Fruit fly (Drosophila melanogaster) whole organism, embryonic: ENCODE measurements around the gene Hexim.

Source experiments
- Asciz ChIP-seq: fragments of 200-800 bp; sonication (Bioruptor generic); optimal IDR thresholded peaks from 2 replicates; lab custom pipeline; 2017; ENCODE audit warnings: missing biosample characterization, mild to moderate bottlenecking, missing genetic modification characterization, missing genetic modification reagents
- Atf6 ChIP-seq: fragments of 200-800 bp; sonication (Bioruptor generic); IDR thresholded peaks from 2 replicates; pipeline ENCODE4 v1.3.6; 2022; ENCODE audit warnings: missing biosample characterization, missing genetic modification characterization
- Awh ChIP-seq: fragments of 200-800 bp; sonication (Bioruptor generic); IDR thresholded peaks from 2 replicates; pipeline ENCODE4, ENCODE4 v1.3.6; 2022; ENCODE audit warnings: missing biosample characterization, missing genetic modification characterization
- Bteb2 ChIP-seq: fragments of 200-800 bp; sonication (Bioruptor generic); optimal IDR thresholded peaks from 2 replicates; lab custom pipeline; 2016; ENCODE audit warnings: missing biosample characterization, missing genetic modification characterization
- CG10209 ChIP-seq: fragments of 200-800 bp; sonication (Bioruptor generic); optimal IDR thresholded peaks from 3 replicates; lab custom pipeline; 2017; ENCODE audit warnings: missing biosample characterization, mild to moderate bottlenecking, missing genetic modification characterization, missing genetic modification reagents
- CG10431 ChIP-seq: fragments of 200-800 bp; sonication (Bioruptor generic); optimal IDR thresholded peaks from 3 replicates; lab custom pipeline; 2018; ENCODE audit warnings: missing biosample characterization, mild to moderate bottlenecking, missing genetic modification characterization
- CG12071 ChIP-seq: fragments of 200-800 bp; sonication (Bioruptor generic); optimal IDR thresholded peaks from 3 replicates; lab custom pipeline; 2018; ENCODE audit warnings: missing biosample characterization, mild to moderate bottlenecking, missing genetic modification characterization
- CG15601 ChIP-seq: fragments of 200-800 bp; sonication (Bioruptor generic); optimal IDR thresholded peaks from 3 replicates; lab custom pipeline; 2019; ENCODE audit warnings: missing biosample characterization, mild to moderate bottlenecking, missing genetic modification characterization, moderate library complexity
- CG1602 ChIP-seq: fragments of 200-800 bp; sonication (Bioruptor generic); optimal IDR thresholded peaks from 3 replicates; lab custom pipeline; 2016; ENCODE audit warnings: missing biosample characterization, missing genetic modification characterization
- CG17912 ChIP-seq: fragments of 200-800 bp; sonication (Bioruptor generic); optimal IDR thresholded peaks from 2 replicates; lab custom pipeline; 2018; ENCODE audit warnings: missing biosample characterization, mild to moderate bottlenecking, missing genetic modification characterization
- CG18476 ChIP-seq: fragments of 200-800 bp; sonication (Bioruptor generic); optimal IDR thresholded peaks from 2 replicates; lab custom pipeline; 2016; ENCODE audit warnings: missing biosample characterization, mild to moderate bottlenecking, missing genetic modification characterization
- CG3163 ChIP-seq: fragments of 200-800 bp; sonication (Bioruptor generic); optimal IDR thresholded peaks from 3 replicates; lab custom pipeline; 2016; ENCODE audit warnings: missing biosample characterization, missing genetic modification characterization
- CG32772 ChIP-seq: fragments of 200-800 bp; sonication (Bioruptor generic); IDR thresholded peaks from 2 replicates; pipeline ENCODE4 v1.3.6; 2022; ENCODE audit warnings: missing biosample characterization, missing genetic modification characterization
- CG6175 ChIP-seq: fragments of 200-800 bp; sonication (Bioruptor generic); IDR thresholded peaks from 3 replicates; pipeline ENCODE4 v1.3.6; 2022; ENCODE audit warnings: missing biosample characterization, missing genetic modification characterization
- CG7271 ChIP-seq: fragments of 200-800 bp; sonication (Bioruptor generic); optimal IDR thresholded peaks from 2 replicates; lab custom pipeline; 2018; ENCODE audit warnings: missing biosample characterization, mild to moderate bottlenecking, missing genetic modification characterization, moderate library complexity
- CG7963 ChIP-seq: fragments of 200-800 bp; sonication (Bioruptor generic); IDR thresholded peaks from 3 replicates; pipeline ENCODE4 v1.3.6; 2022; ENCODE audit warnings: missing biosample characterization, missing genetic modification characterization; ENCODE audit not compliant: partially characterized antibody
- CG8388 ChIP-seq: fragments of 200-800 bp; sonication (Bioruptor generic); optimal IDR thresholded peaks from 2 replicates; lab custom pipeline; 2019; ENCODE audit warnings: missing biosample characterization, mild to moderate bottlenecking, missing genetic modification characterization, moderate library complexity
- D ChIP-seq, 2 experiments: fragments of 200-800 bp in 1 of 2; fragments of >200 bp in 1 of 2; sonication (Bioruptor generic) in 1 of 2; optimal IDR thresholded peaks; 2 replicates in 1 of 2; 3 replicates in 1 of 2; lab custom pipeline; 2017; ENCODE audit warnings: mild to moderate bottlenecking in 1 of 2, missing biosample characterization in 1 of 2, missing genetic modification characterization in 1 of 2, missing genetic modification reagents in 1 of 2
- Dad ChIP-seq: fragments of 200-800 bp; sonication (Bioruptor generic); optimal IDR thresholded peaks from 3 replicates; lab custom pipeline; 2016; ENCODE audit warnings: missing biosample characterization, missing genetic modification characterization
- Dbx ChIP-seq: fragments of 200-800 bp; sonication (Bioruptor generic); IDR thresholded peaks from 3 replicates; pipeline ENCODE4 v1.3.6; 2022; ENCODE audit warnings: missing biosample characterization, missing genetic modification characterization
- Dref ChIP-seq: fragments of 200-800 bp; sonication (Bioruptor generic); IDR thresholded peaks from 2 replicates; pipeline ENCODE4 v1.3.6; 2022; ENCODE audit warnings: missing biosample characterization, missing genetic modification characterization
- ERR ChIP-seq: fragments of 200-800 bp; sonication (Bioruptor generic); optimal IDR thresholded peaks from 2 replicates; lab custom pipeline; 2016; ENCODE audit warnings: missing biosample characterization, missing genetic modification characterization
- Eip74EF ChIP-seq, 2 experiments: fragments of 200-800 bp in 1 of 2; fragments of >200 bp in 1 of 2; sonication (Bioruptor generic) in 1 of 2; optimal IDR thresholded peaks; 2 replicates each; lab custom pipeline; 2017 to 2019; ENCODE audit warnings: missing biosample characterization in 2 of 2, missing genetic modification characterization in 2 of 2, mild to moderate bottlenecking in 1 of 2, moderate library complexity in 1 of 2
- Ets97D ChIP-seq: fragments of 200-800 bp; sonication (Bioruptor generic); optimal IDR thresholded peaks from 3 replicates; lab custom pipeline; 2016; ENCODE audit warnings: missing biosample characterization, missing genetic modification characterization
- Gsc ChIP-seq: fragments of 200-800 bp; sonication (Bioruptor generic); IDR thresholded peaks from 2 replicates; pipeline ENCODE4 v1.3.6; 2022; ENCODE audit warnings: missing biosample characterization, missing genetic modification characterization
- Kr ChIP-seq: fragments of 200-800 bp; sonication (Bioruptor generic); optimal IDR thresholded peaks from 2 replicates; lab custom pipeline; 2017; ENCODE audit warnings: missing biosample characterization, mild to moderate bottlenecking, missing genetic modification characterization
- Med ChIP-seq: fragments of 200-800 bp; sonication (Bioruptor generic); peaks from one replicate; lab custom pipeline; 2016; ENCODE audit warnings: missing biosample characterization, missing genetic modification characterization, mild to moderate bottlenecking, inconsistent platforms, moderate library complexity
- Mes4 ChIP-seq: fragments of 200-800 bp; sonication (Bioruptor generic); optimal IDR thresholded peaks from 2 replicates; lab custom pipeline; 2016; ENCODE audit warnings: missing biosample characterization, missing genetic modification characterization
- Optix ChIP-seq: fragments of 200-800 bp; sonication (Bioruptor generic); IDR thresholded peaks from 3 replicates; pipeline ENCODE4 v1.3.6; 2022; ENCODE audit warnings: missing biosample characterization, missing genetic modification characterization
- bab2 ChIP-seq: fragments of 200-800 bp; sonication (Bioruptor generic); optimal IDR thresholded peaks from 2 replicates; lab custom pipeline; 2016; ENCODE audit warnings: missing biosample characterization, missing genetic modification characterization
- cad ChIP-seq: fragments of >200 bp; optimal IDR thresholded peaks from 2 replicates; lab custom pipeline; 2017; ENCODE audit warnings: missing biosample characterization, missing genetic modification characterization
- cg ChIP-seq: fragments of 200-800 bp; sonication (Bioruptor generic); optimal IDR thresholded peaks from 3 replicates; lab custom pipeline; 2019; ENCODE audit warnings: missing biosample characterization, mild to moderate bottlenecking, missing genetic modification characterization, moderate library complexity
- chinmo ChIP-seq: fragments of 200-800 bp; sonication (Bioruptor generic); IDR thresholded peaks from 4 replicates; pipeline ENCODE4 v1.3.6; 2022; ENCODE audit warnings: missing biosample characterization, missing genetic modification characterization; ENCODE audit not compliant: partially characterized antibody
- chn ChIP-seq: fragments of 200-800 bp; sonication (Bioruptor generic); optimal IDR thresholded peaks from 2 replicates; lab custom pipeline; 2016; ENCODE audit warnings: missing biosample characterization, missing genetic modification characterization
- dm ChIP-seq: fragments of 200-800 bp; sonication (Bioruptor generic); optimal IDR thresholded peaks from 3 replicates; lab custom pipeline; 2016; ENCODE audit warnings: missing biosample characterization, missing genetic modification characterization
- ems ChIP-seq: fragments of 200-800 bp; sonication (Bioruptor generic); optimal IDR thresholded peaks from 3 replicates; lab custom pipeline; 2016; ENCODE audit warnings: missing biosample characterization, missing genetic modification characterization
- gce ChIP-seq: fragments of 200-800 bp; sonication (Bioruptor generic); IDR thresholded peaks from 3 replicates; pipeline ENCODE4 v1.3.6; 2022; ENCODE audit warnings: missing biosample characterization, missing genetic modification characterization
- gfzf ChIP-seq: fragments of 200-800 bp; sonication (Bioruptor generic); optimal IDR thresholded peaks from 2 replicates; lab custom pipeline; 2016; ENCODE audit warnings: missing biosample characterization, mild to moderate bottlenecking, missing genetic modification characterization, moderate library complexity
- gro ChIP-seq: fragments of 200-800 bp; sonication (Bioruptor generic); optimal IDR thresholded peaks from 2 replicates; lab custom pipeline; 2016; ENCODE audit warnings: missing biosample characterization, missing genetic modification characterization
- gsb-n ChIP-seq: fragments of 200-800 bp; sonication (Bioruptor generic); optimal IDR thresholded peaks from 3 replicates; lab custom pipeline; 2018; ENCODE audit warnings: missing biosample characterization, mild to moderate bottlenecking, missing genetic modification characterization
- hbn ChIP-seq: fragments of 200-800 bp; sonication (Bioruptor generic); IDR thresholded peaks from 2 replicates; pipeline ENCODE4 v1.3.6; 2022; ENCODE audit warnings: missing biosample characterization, missing genetic modification characterization; ENCODE audit not compliant: partially characterized antibody
- kah ChIP-seq: fragments of 200-800 bp; sonication (Bioruptor generic); optimal IDR thresholded peaks from 2 replicates; lab custom pipeline; 2018; ENCODE audit warnings: missing biosample characterization, mild to moderate bottlenecking, missing genetic modification characterization
- lab ChIP-seq: fragments of 200-800 bp; sonication (Bioruptor generic); optimal IDR thresholded peaks from 3 replicates; lab custom pipeline; 2017; ENCODE audit warnings: missing biosample characterization, missing genetic modification characterization, mild to moderate bottlenecking, moderate library complexity, missing genetic modification reagents
- maf-S ChIP-seq: fragments of 200-800 bp; sonication (Bioruptor generic); optimal IDR thresholded peaks from 2 replicates; lab custom pipeline; 2016; ENCODE audit warnings: missing biosample characterization, missing genetic modification characterization
- nmo ChIP-seq: fragments of 200-800 bp; sonication (Bioruptor generic); optimal IDR thresholded peaks from 2 replicates; lab custom pipeline; 2018; ENCODE audit warnings: missing biosample characterization, mild to moderate bottlenecking, missing genetic modification characterization, moderate library complexity
- schlank ChIP-seq: fragments of 200-800 bp; sonication (Bioruptor generic); optimal IDR thresholded peaks from 2 replicates; lab custom pipeline; 2018; ENCODE audit warnings: missing biosample characterization, mild to moderate bottlenecking, missing genetic modification characterization
- trem ChIP-seq: fragments of 200-800 bp; optimal IDR thresholded peaks from 3 replicates; lab custom pipeline; 2019; ENCODE audit warnings: missing biosample characterization, mild to moderate bottlenecking, missing genetic modification characterization, moderate library complexity
- ttk ChIP-seq: fragments of 200-800 bp; sonication (Bioruptor generic); IDR thresholded peaks from 2 replicates; pipeline ENCODE4 v2.1.2; 2022; ENCODE audit warnings: missing biosample characterization, missing genetic modification characterization
- zen ChIP-seq: fragments of 200-800 bp; sonication (Bioruptor generic); optimal IDR thresholded peaks from 3 replicates; lab custom pipeline; 2018; ENCODE audit warnings: missing biosample characterization, mild to moderate bottlenecking, missing genetic modification characterization, moderate library complexity

Hexim gene

DNA sequence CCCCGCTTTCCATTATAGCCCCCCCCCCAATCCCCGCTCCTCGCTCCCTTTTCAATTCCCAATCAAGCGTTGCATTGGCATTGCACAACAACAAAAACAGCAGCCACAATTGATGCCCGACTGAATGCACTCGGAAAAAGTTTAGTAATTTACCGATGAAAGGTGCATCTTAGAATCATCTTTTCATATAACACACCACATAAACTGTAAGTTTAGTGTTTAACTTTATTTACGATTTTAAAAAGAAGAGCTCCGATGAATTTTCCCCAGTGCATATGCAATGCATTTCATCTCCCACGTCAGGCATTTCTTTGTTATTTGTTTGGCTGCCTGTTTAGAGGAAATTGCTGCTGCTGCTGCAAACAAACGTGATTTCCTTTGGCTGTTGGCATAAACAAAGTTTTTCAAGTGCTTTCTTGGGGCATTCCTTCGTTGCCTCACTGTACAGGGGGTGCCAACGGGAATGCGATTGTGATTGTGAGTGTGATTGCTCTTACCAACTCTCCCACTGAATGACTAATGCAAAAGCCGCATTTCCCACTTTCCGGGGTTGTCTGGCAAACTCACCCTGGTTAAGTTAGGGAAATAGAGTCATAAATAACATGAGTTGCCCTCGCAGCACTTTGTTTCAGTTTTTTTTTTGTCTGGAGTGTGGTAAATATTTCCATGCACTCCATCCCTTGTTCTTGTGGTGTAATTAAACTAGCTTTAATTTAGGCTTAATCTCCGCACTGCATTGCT is 33.2 kb downstream of the Hexim start (continued):
- TF ChIP-seq chinmo (no peak), CG32772 (GFP tag; lab: Robert Waterston, UW) (peak; percentile 55; the same call in 1 of the 2 replicates), gce (peak; percentile 64; the same call in 2 of the 3 replicates), Dref (GFP tag; lab: Robert Waterston, UW) (no peak), CG15601 (peak; percentile 83), Bteb2 (GFP tag; lab: Kevin White, UChicago) (no peak), Eip74EF (GFP tag; optimal IDR thresholded peaks at IDR 0.05; lab: Kevin White, UChicago) (peak in 1 of 2 experiments; percentile 62), gfzf (GFP tag; lab: Kevin White, UChicago) (no peak), D (optimal IDR thresholded peaks at IDR 0.05; lab: Kevin White, UChicago) (no peak), D (GFP tag; optimal IDR thresholded peaks at IDR 0.05; lab: Kevin White, UChicago) (peak; percentile 80), cad (GFP tag; lab: Kevin White, UChicago) (no peak), Dad (no peak), nmo (peak; percentile 82), CG17912 (GFP tag; lab: Kevin White, UChicago) (no peak), Med (GFP tag; lab: Kevin White, UChicago) (peak; percentile 85), bab2 (GFP tag; lab: Kevin White, UChicago) (peak; percentile 38), Ets97D (GFP tag; lab: Kevin White, UChicago) (no peak), CG8388 (GFP tag; lab: Kevin White, UChicago) (peak; percentile 84), Awh (GFP tag; lab: Robert Waterston, UW) (peak; percentile 66), schlank (no peak), trem (peak; percentile 60), Atf6 (GFP tag; lab: Robert Waterston, UW) (no peak), cg (GFP tag; lab: Kevin White, UChicago) (no peak), gsb-n (peak; percentile 82), Dbx (no peak), hbn (GFP tag; lab: Robert Waterston, UW) (no peak), Asciz (GFP tag; lab: Kevin White, UChicago) (peak; percentile 64), kah (GFP tag; lab: Kevin White, UChicago) (peak; percentile 41), maf-S (GFP tag; lab: Kevin White, UChicago) (no peak), ems (peak; percentile 29), dm (GFP tag; lab: Kevin White, UChicago) (peak; percentile 7), CG7271 (tag; lab: Kevin White, UChicago) (peak; percentile 2), chn (GFP tag; lab: Kevin White, UChicago) (peak; percentile 72), zen (peak; percentile 48), Optix (GFP tag; lab: Robert Waterston, UW) (peak; percentile 70; the same call in 1 of the 3 replicates), CG3163 (GFP tag; lab: Kevin White, UChicago) (no peak), ERR (no peak), Kr (peak; percentile 44), CG10431 (GFP tag; lab: Kevin White, UChicago) (peak; percentile 22), CG6175 (no peak), lab (GFP tag; lab: Kevin White, UChicago) (peak; percentile 58), CG10209 (GFP tag; lab: Kevin White, UChicago) (peak; percentile 27), ttk (GFP tag; lab: Robert Waterston, UW) (peak; percentile 53; the same call in 1 of the 2 replicates), CG1602 (peak; percentile 54), Mes4 (GFP tag; lab: Kevin White, UChicago) (peak; percentile 10), CG12071 (GFP tag; lab: Kevin White, UChicago) (peak; percentile 41), gro (GFP tag; lab: Kevin White, UChicago) (no peak), CG7963 (GFP tag; lab: Robert Waterston, UW) (no peak), CG18476 (GFP tag; lab: Kevin White, UChicago) (peak; percentile 29), Gsc (GFP tag; lab: Robert Waterston, UW) (no peak)
